Worm (Caenorhabditis elegans): ENCODE results near the gene C35B1.7.

C35B1.7 gene

ce11 chrIV:4072027-4072426 lies 36.8 kb upstream of the C35B1.7 start, which contains the start of gene pqn-75:
pqn-75 (plus strand) TSS chrIV:4072327.
- TF ChIP-seq lin-39 (tag; optimal IDR thresholded peaks at IDR 0.05) (no peak), tra-1 (GFP tag; IDR thresholded peaks at IDR 0.05) (no peak), sdz-12 (GFP tag; optimal IDR thresholded peaks at IDR 0.05) (no peak), dpl-1 (GFP tag; optimal IDR thresholded peaks at IDR 0.05) (no peak), dmd-9 (GFP tag; IDR thresholded peaks at IDR 0.05) (no peak), zfp-3 (GFP tag; conservative IDR thresholded peaks at IDR 0.05) (no peak), lin-29 (GFP tag; IDR thresholded peaks at IDR 0.05) (no peak), aha-1 (tag) (no peak), ctbp-1 (GFP tag; IDR thresholded peaks at IDR 0.05) (no peak), F44E2.7 (GFP tag; IDR thresholded peaks at IDR 0.05) (no peak), nhr-6 (tag; optimal IDR thresholded peaks at IDR 0.05) (no peak), pqm-1 (tag; optimal IDR thresholded peaks at IDR 0.05) (no peak), attf-4 (tag; optimal IDR thresholded peaks at IDR 0.05) (no peak), saeg-2 (GFP tag; IDR thresholded peaks at IDR 0.05) (no peak), ceh-20 (GFP tag; IDR thresholded peaks at IDR 0.05) (no peak), spr-3 (GFP tag; optimal IDR thresholded peaks at IDR 0.05) (no peak), snpc-1.2 (GFP tag; IDR thresholded peaks at IDR 0.05) (no peak), fkh-10 (GFP tag; optimal IDR thresholded peaks at IDR 0.05) (no peak)

ce11 chrIV:4074610-4075009 lies 34.3 kb upstream of the C35B1.7 start, which contains the start of gene W03D2.9:
W03D2.9 (minus strand) TSS chrIV:4074710.
- TF ChIP-seq zag-1 (tag; optimal IDR thresholded peaks at IDR 0.05) (no peak), lin-38 (GFP tag; IDR thresholded peaks at IDR 0.05) (no peak), spr-1 (tag; optimal IDR thresholded peaks at IDR 0.05) (no peak), nhr-10 (tag; optimal IDR thresholded peaks at IDR 0.05) (no peak), hif-1 (tag; optimal IDR thresholded peaks at IDR 0.05) (no peak), dmd-6 (GFP tag; IDR thresholded peaks at IDR 0.05) (no peak), duxl-1 (tag; optimal IDR thresholded peaks at IDR 0.05; ENCODE audit: poor library complexity) (no peak), nhr-102 (tag; optimal IDR thresholded peaks at IDR 0.05) (no peak), F37D6.2 (tag; optimal IDR thresholded peaks at IDR 0.05) (no peak), R02D3.7 (tag; optimal IDR thresholded peaks at IDR 0.05) (no peak), cey-2 (tag; optimal IDR thresholded peaks at IDR 0.05; ENCODE audit: borderline replicate concordance, insufficient read depth) (no peak), snpc-4 (tag; optimal IDR thresholded peaks at IDR 0.05) (no peak), fos-1 (tag; optimal IDR thresholded peaks at IDR 0.05) (no peak), ZK337.2 (GFP tag; IDR thresholded peaks at IDR 0.05) (no peak), sdz-12 (GFP tag; optimal IDR thresholded peaks at IDR 0.05) (no peak), tra-1 (GFP tag; IDR thresholded peaks at IDR 0.05) (no peak), lin-1 (GFP tag; IDR thresholded peaks at IDR 0.05) (no peak), attf-4 (tag; optimal IDR thresholded peaks at IDR 0.05) (no peak)

- TF ChIP-seq set-16 (GFP tag; IDR thresholded peaks at IDR 0.05), result peak; percentile 97
- no peak for TF ChIP-seq ceh-82 (tag; optimal IDR thresholded peaks at IDR 0.05)
Measured at ce11 chrIV:4076690-4077295, 32.1 kb upstream of the C35B1.7 start.

- TF ChIP-seq jun-1 (tag; optimal IDR thresholded peaks at IDR 0.05) (no peak), D1046.2 (GFP tag; IDR thresholded peaks at IDR 0.05) (no peak), Y48G9A.11 (GFP tag; IDR thresholded peaks at IDR 0.05) (no peak), sdz-12 (GFP tag; optimal IDR thresholded peaks at IDR 0.05) (no peak)
Measured at ce11 chrIV:4078901-4079300, 30.0 kb upstream of the C35B1.7 start, which contains the start of gene C35B1.8. C35B1.8 (minus strand) TSS chrIV:4079001.
